5 worm cellular contexts compared by ENCODE assay signal in genomic region chrIV:4712376-4712775, ce11.
TF ChIP-seq lines count a peak whose summit lies in the region.

Gene yars-2 (minus strand): TSS chrIV:4712624.

TF ChIP-seq in whole organism, L1 larva, 84 proteins besides CTCF, POLR2A, EP300 and RAD21 (continues in another document):
- no peak for TF ChIP-seq lin-15B (tag; optimal IDR thresholded peaks at IDR 0.05; lab: Kevin White, UChicago)
- TF ChIP-seq nhr-90 (tag; optimal IDR thresholded peaks at IDR 0.05; lab: Kevin White, UChicago; ENCODE audit: poor library complexity): peak; percentile 18
- no peak for TF ChIP-seq hlh-17 (GFP tag; optimal IDR thresholded peaks at IDR 0.05; lab: Kevin White, UChicago; ENCODE audit: borderline replicate concordance)
- no peak for TF ChIP-seq elt-3 (tag; optimal IDR thresholded peaks at IDR 0.05; lab: Kevin White, UChicago)
- no peak for TF ChIP-seq F16B12.6 (tag; optimal IDR thresholded peaks at IDR 0.05; lab: Kevin White, UChicago)
- TF ChIP-seq unc-130 (tag; optimal IDR thresholded peaks at IDR 0.05; lab: Kevin White, UChicago): no peak
- TF ChIP-seq nhr-71 (tag; optimal IDR thresholded peaks at IDR 0.05; lab: Kevin White, UChicago): peak; percentile 28
- no peak for TF ChIP-seq nhr-85 (tag; lab: Kevin White, UChicago)
- TF ChIP-seq nhr-20 (tag; optimal IDR thresholded peaks at IDR 0.05; lab: Kevin White, UChicago): no peak
- no peak for TF ChIP-seq hlh-4 (tag; optimal IDR thresholded peaks at IDR 0.05; lab: Kevin White, UChicago)
- TF ChIP-seq ceh-88 (GFP tag; IDR thresholded peaks at IDR 0.05; lab: Robert Waterston, UW): no peak
- TF ChIP-seq ztf-4 (tag; optimal IDR thresholded peaks at IDR 0.05; lab: Kevin White, UChicago): no peak
- no peak for TF ChIP-seq fos-1 (tag; optimal IDR thresholded peaks at IDR 0.05; lab: Kevin White, UChicago)
- no peak for TF ChIP-seq sup-37 (GFP tag; optimal IDR thresholded peaks at IDR 0.05; lab: Kevin White, UChicago)
- TF ChIP-seq lir-3 (tag; optimal IDR thresholded peaks at IDR 0.05; lab: Kevin White, UChicago; ENCODE audit: poor library complexity): peak; percentile 52
- no peak for TF ChIP-seq unc-86 (tag; optimal IDR thresholded peaks at IDR 0.05; lab: Kevin White, UChicago)
- no peak for TF ChIP-seq lin-39 (tag; optimal IDR thresholded peaks at IDR 0.05; lab: Kevin White, UChicago)
- no peak for TF ChIP-seq nhr-19 (GFP tag; conservative IDR thresholded peaks at IDR 0.05; lab: Robert Waterston, UW)
- TF ChIP-seq lin-35 (GFP tag; optimal IDR thresholded peaks at IDR 0.05; lab: Kevin White, UChicago): peak in 1 of 2 experiments; percentile 4

TF ChIP-seq in whole organism, L3 larva, 47 proteins besides CTCF, POLR2A, EP300 and RAD21:
- TF ChIP-seq pha-4 (tag; optimal IDR thresholded peaks at IDR 0.05; lab: Kevin White, UChicago) (peak; percentile 26), ceh-82 (tag; optimal IDR thresholded peaks at IDR 0.05; lab: Kevin White, UChicago) (no peak), ama-1 (optimal IDR thresholded peaks at IDR 0.05; lab: Kevin White, UChicago) (no peak), daf-12 (tag; optimal IDR thresholded peaks at IDR 0.05; lab: Kevin White, UChicago) (no peak), nfya-1 (tag; optimal IDR thresholded peaks at IDR 0.05; lab: Kevin White, UChicago; ENCODE audit: insufficient read depth) (peak; percentile 10), lin-15B (tag; optimal IDR thresholded peaks at IDR 0.05; lab: Kevin White, UChicago) (peak; percentile 27)

TF ChIP-seq in whole organism, early embryonic, 17 proteins besides CTCF, POLR2A, EP300 and RAD21:
- TF ChIP-seq ama-1 (optimal IDR thresholded peaks at IDR 0.05; lab: Kevin White, UChicago): peak; percentile 65
- no peak for TF ChIP-seq F13C5.2 (tag; optimal IDR thresholded peaks at IDR 0.05; lab: Kevin White, UChicago)
- no peak for TF ChIP-seq ceh-13 (GFP tag; optimal IDR thresholded peaks at IDR 0.05; lab: Kevin White, UChicago)
- TF ChIP-seq hmg-4 (GFP tag; optimal IDR thresholded peaks at IDR 0.05; lab: Kevin White, UChicago): no peak
- peak; percentile 68 for TF ChIP-seq tbx-37 (GFP tag; conservative IDR thresholded peaks at IDR 0.05; lab: Robert Waterston, UW)
- TF ChIP-seq pes-1 (GFP tag; IDR thresholded peaks at IDR 0.05; lab: Robert Waterston, UW): peak; percentile 61; the same call in 1 of the 2 replicates
- TF ChIP-seq scrt-1 (GFP tag; IDR thresholded peaks at IDR 0.05; lab: Robert Waterston, UW): no peak
- peak; percentile 23 for TF ChIP-seq ceh-36 (tag; optimal IDR thresholded peaks at IDR 0.05; lab: Kevin White, UChicago)

TF ChIP-seq in whole organism, midembryonic, 9 proteins besides CTCF, POLR2A, EP300 and RAD21:
- TF ChIP-seq T22C8.4 (GFP tag; IDR thresholded peaks at IDR 0.05; lab: Robert Waterston, UW) (no peak), ztf-23 (GFP tag; IDR thresholded peaks at IDR 0.05; lab: Robert Waterston, UW) (0 out of 2 replicates have a peak, but pooled peaks have one; percentile 37)

TF ChIP-seq in whole organism, young adult, 124 proteins besides CTCF, POLR2A, EP300 and RAD21:
- TF ChIP-seq nhr-80 (tag; optimal IDR thresholded peaks at IDR 0.05; lab: Kevin White, UChicago): no peak
- no peak for TF ChIP-seq cebp-2 (GFP tag; IDR thresholded peaks at IDR 0.05; lab: Robert Waterston, UW)
- peak in 1 of 2 experiments; percentile 33 for TF ChIP-seq rec-8 (tag; optimal IDR thresholded peaks at IDR 0.05; lab: Kevin White, UChicago)
- 0 out of 2 replicates have a peak, but pooled peaks have one; percentile 9 for TF ChIP-seq B0336.3 (GFP tag; IDR thresholded peaks at IDR 0.05; lab: Robert Waterston, UW)
- TF ChIP-seq B0019.2 (GFP tag; conservative IDR thresholded peaks at IDR 0.05; lab: Robert Waterston, UW): no peak
- TF ChIP-seq ztf-6 (GFP tag; IDR thresholded peaks at IDR 0.05; lab: Robert Waterston, UW): 0 out of 2 replicates have a peak, but pooled peaks have one; percentile 41
- TF ChIP-seq ztf-25 (GFP tag; IDR thresholded peaks at IDR 0.05; lab: Robert Waterston, UW): 0 out of 2 replicates have a peak, but pooled peaks have one; percentile 15
- TF ChIP-seq ekl-4 (GFP tag; IDR thresholded peaks at IDR 0.05; lab: Robert Waterston, UW): no peak
- no peak for TF ChIP-seq tlf-1 (GFP tag; optimal IDR thresholded peaks at IDR 0.05; lab: Kevin White, UChicago)
- peak; percentile 25 for TF ChIP-seq attf-5 (GFP tag; optimal IDR thresholded peaks at IDR 0.05; lab: Kevin White, UChicago)
- TF ChIP-seq dox-1 (GFP tag; IDR thresholded peaks at IDR 0.05; lab: Robert Waterston, UW): peak; percentile 73
- peak; percentile 26 for TF ChIP-seq snpc-4 (GFP tag; optimal IDR thresholded peaks at IDR 0.05; lab: Kevin White, UChicago)
- TF ChIP-seq snpc-4 (tag; optimal IDR thresholded peaks at IDR 0.05; lab: Kevin White, UChicago): peak in 2 of 4 experiments; percentile 13 to 32
- TF ChIP-seq nhr-120 (GFP tag; IDR thresholded peaks at IDR 0.05; lab: Robert Waterston, UW): no peak
- TF ChIP-seq lsl-1 (GFP tag; optimal IDR thresholded peaks at IDR 0.05; lab: Kevin White, UChicago): peak; percentile 27
- TF ChIP-seq hsf-1 (GFP tag; IDR thresholded peaks at IDR 0.05; lab: Robert Waterston, UW): 0 out of 2 replicates have a peak, but pooled peaks have one; percentile 34
- TF ChIP-seq zfh-2 (GFP tag; conservative IDR thresholded peaks at IDR 0.05; lab: Robert Waterston, UW): no peak
- no peak for TF ChIP-seq mcd-1 (GFP tag; IDR thresholded peaks at IDR 0.05; lab: Robert Waterston, UW)
- TF ChIP-seq athp-1 (tag; optimal IDR thresholded peaks at IDR 0.05; lab: Kevin White, UChicago): peak; percentile 54
- peak; percentile 15 for TF ChIP-seq F23B12.7 (tag; optimal IDR thresholded peaks at IDR 0.05; lab: Kevin White, UChicago; ENCODE audit: insufficient read depth)
- TF ChIP-seq efl-1 (GFP tag; optimal IDR thresholded peaks at IDR 0.05; lab: Kevin White, UChicago): no peak
- TF ChIP-seq lin-54 (GFP tag; optimal IDR thresholded peaks at IDR 0.05; lab: Kevin White, UChicago): peak; percentile 23
- no peak for TF ChIP-seq ccch-3 (GFP tag; optimal IDR thresholded peaks at IDR 0.05; lab: Kevin White, UChicago)
- peak; percentile 43; the same call in 1 of the 2 replicates for TF ChIP-seq C17E4.6 (GFP tag; IDR thresholded peaks at IDR 0.05; lab: Robert Waterston, UW)
- no peak for TF ChIP-seq lsy-27 (tag; optimal IDR thresholded peaks at IDR 0.05; lab: Kevin White, UChicago; ENCODE audit: borderline replicate concordance, insufficient read depth)
- TF ChIP-seq bed-2 (GFP tag; IDR thresholded peaks at IDR 0.05; lab: Robert Waterston, UW): no peak
- TF ChIP-seq let-607 (tag; optimal IDR thresholded peaks at IDR 0.05; lab: Kevin White, UChicago): peak in 1 of 2 experiments; percentile 13
- peak; percentile 32 for TF ChIP-seq madf-6 (GFP tag; IDR thresholded peaks at IDR 0.05; lab: Robert Waterston, UW)
- no peak for TF ChIP-seq ama-1 (optimal IDR thresholded peaks at IDR 0.05; lab: Kevin White, UChicago)
- no peak for TF ChIP-seq ama-1 (GFP tag; optimal IDR thresholded peaks at IDR 0.05; lab: Kevin White, UChicago)
- no peak for TF ChIP-seq chd-7 (tag; optimal IDR thresholded peaks at IDR 0.05; lab: Kevin White, UChicago)
- no peak for TF ChIP-seq repo-1 (tag; optimal IDR thresholded peaks at IDR 0.05; lab: Kevin White, UChicago)
- TF ChIP-seq F49E8.2 (tag; optimal IDR thresholded peaks at IDR 0.05; lab: Kevin White, UChicago; ENCODE audit: insufficient read depth): no peak
- no peak for TF ChIP-seq madf-10 (tag; optimal IDR thresholded peaks at IDR 0.05; lab: Kevin White, UChicago)
- 0 out of 2 replicates have a peak, but pooled peaks have one; percentile 41 for TF ChIP-seq K11D2.4 (GFP tag; IDR thresholded peaks at IDR 0.05; lab: Robert Waterston, UW)
- no peak for TF ChIP-seq K12H6.12 (tag; optimal IDR thresholded peaks at IDR 0.05; lab: Kevin White, UChicago)
- TF ChIP-seq egl-44 (GFP tag; IDR thresholded peaks at IDR 0.05; lab: Robert Waterston, UW): no peak
- peak; percentile 35; the same call in 1 of the 2 replicates for TF ChIP-seq hmg-1.2 (GFP tag; IDR thresholded peaks at IDR 0.05; lab: Robert Waterston, UW)

Comparison
In these comparisons a context has a peak if more than half of its experiments do, and no peak if none do; other contexts are left out.
1. Of the 8 proteins assayed by ChIP-seq in both whole organism, young adult and whole organism, L1 larva: peak only in whole organism, young adult: snpc-4; only in whole organism, L1 larva: nhr-90; in both: none; in neither: 3; mixed calls (peak in some experiments, not most) for 3.